Worm (Caenorhabditis elegans): ENCODE data around the gene Y73B3A.8.
"Not testable (repeated sequence)": the region's sequence is repeated elsewhere in the genome, so short reads cannot be mapped to it uniquely, and the experiment has no call there.

- not testable (repeated sequence) for TF ChIP-seq W03F9.2, him-1 (tag; optimal IDR thresholded peaks at IDR 0.05)
Observed at ce11 chrX:182119-182741, 41.2 kb upstream of the Y73B3A.8 start, which contains the start of the genes T08D2.6 and chkr-1.

Measured in whole organism, L4/young adult.